Worm (Caenorhabditis elegans) whole organism, midembryonic: ENCODE data around the gene Y37E11AL.12.

Experiments used
- T22C8.4 ChIP-seq: fragments of 200-800 bp; sonication (Bioruptor generic); IDR thresholded peaks from 2 replicates; pipeline ENCODE4 v1.3.6; 2022; ENCODE audit warnings: missing genetic modification characterization, missing compliant biosample characterization
- flt-1 ChIP-seq: fragments of 200-800 bp; sonication (Bioruptor generic); IDR thresholded peaks from 2 replicates; pipeline ENCODE4 v1.3.6; 2022; ENCODE audit warnings: missing genetic modification characterization, missing compliant biosample characterization
- med-1 ChIP-seq: sonication (generic microtip); optimal IDR thresholded peaks from 2 replicates; lab custom pipeline; 2017; ENCODE audit warnings: missing genetic modification characterization, mild to moderate bottlenecking, missing compliant biosample characterization, antibody characterized with exemption, missing genetic modification reagents; ENCODE audit not compliant: insufficient read depth
- ztf-23 ChIP-seq: fragments of 200-800 bp; sonication (Bioruptor generic); IDR thresholded peaks from 2 replicates; pipeline ENCODE4 v1.3.6; 2022; ENCODE audit warnings: missing genetic modification reagents, missing genetic modification characterization, missing compliant biosample characterization
- ztf-29 ChIP-seq: fragments of 200-800 bp; sonication (Bioruptor generic); IDR thresholded peaks from 2 replicates; pipeline ENCODE4 v1.3.6; 2022; ENCODE audit warnings: missing genetic modification reagents, missing genetic modification characterization, missing compliant biosample characterization

DNA sequence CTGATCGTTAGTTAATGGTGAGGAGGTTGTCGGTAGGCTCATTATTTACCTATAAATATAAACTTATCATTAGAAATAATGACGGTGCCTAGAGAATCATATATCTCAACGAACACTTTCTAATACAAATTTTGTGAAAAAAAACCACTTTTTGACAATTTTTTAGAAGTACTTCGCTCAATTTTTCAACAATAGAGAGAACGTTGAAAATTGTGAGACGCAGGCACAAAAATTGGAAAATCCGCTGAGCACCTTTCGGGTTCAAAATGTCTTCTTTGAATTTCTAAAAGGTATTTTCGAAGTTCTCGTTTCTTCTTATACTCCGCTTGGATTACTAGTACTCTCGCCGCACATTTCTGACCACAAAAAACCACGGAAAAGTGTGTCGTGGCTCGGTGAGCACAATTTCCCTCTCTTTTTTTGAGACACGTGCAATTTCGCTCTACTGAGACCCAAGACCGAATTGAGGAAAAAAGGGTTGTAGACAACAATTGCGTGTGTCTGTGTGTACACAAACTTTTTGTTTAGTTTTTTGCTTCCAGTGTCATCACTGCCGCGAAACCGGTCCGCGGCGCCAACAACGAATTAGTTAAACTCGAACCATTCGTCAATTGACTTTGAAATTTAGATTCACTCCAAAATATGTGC is 39.2 kb upstream of the Y37E11AL.12 start, which contains the start of gene nape-1:
- TF ChIP-seq flt-1 (GFP tag; lab: Robert Waterston, UW): no peak
- TF ChIP-seq ztf-23 (GFP tag; lab: Robert Waterston, UW): no peak
- no peak for TF ChIP-seq T22C8.4 (GFP tag; lab: Robert Waterston, UW)
- no peak for TF ChIP-seq med-1 (GFP tag; lab: Kevin White, UChicago)
- no peak for TF ChIP-seq ztf-29 (GFP tag; lab: Robert Waterston, UW)
